Worm (Caenorhabditis elegans) whole organism, L1 larva: ENCODE data around the gene H39E23.2.

Experiments used
- elt-2 ChIP-seq: sonication (generic microtip); optimal IDR thresholded peaks from 2 replicates; lab custom pipeline; 2016; ENCODE audit warnings: missing genetic modification characterization, mild to moderate bottlenecking, inconsistent platforms, missing compliant biosample characterization, missing genetic modification reagents
- fkh-4 ChIP-seq: sonication (generic microtip); optimal IDR thresholded peaks from 2 replicates; lab custom pipeline; 2016; ENCODE audit warnings: missing compliant biosample characterization, missing genetic modification characterization, borderline replicate concordance

The H39E23.2 gene

ce11 chrV:14160698-14161097 is 50.6 kb downstream of the H39E23.2 start, which contains the start of gene cest-1.2:
Gene cest-1.2, minus strand, starts transcription at chrV:14160862.
- peak; percentile 61 for TF ChIP-seq elt-2
- TF ChIP-seq fkh-4 (tag; lab: Kevin White, UChicago): no peak
